Worm (Caenorhabditis elegans) whole organism, L3 larva: ENCODE results near the gene ZK1128.7.

Experiments used
- R02D3.7 ChIP-seq: fragments of 150-350 bp; optimal IDR thresholded peaks from 2 replicates; lab custom pipeline; 2014; ENCODE audit warnings: missing biosample characterization, missing genetic modification characterization
- aly-2 ChIP-seq: fragments of 150-350 bp; optimal IDR thresholded peaks from 2 replicates; lab custom pipeline; 2014; ENCODE audit warnings: missing biosample characterization, missing genetic modification characterization
- ama-1 ChIP-seq: fragments of 150-350 bp; optimal IDR thresholded peaks from 2 replicates; lab custom pipeline; 2018
- ceh-16 ChIP-seq: sonication (generic microtip); optimal IDR thresholded peaks from 2 replicates; lab custom pipeline; 2017; ENCODE audit warnings: missing biosample characterization, missing genetic modification characterization
- ceh-28 ChIP-seq: fragments of 150-350 bp; optimal IDR thresholded peaks from 2 replicates; lab custom pipeline; 2014; ENCODE audit warnings: missing biosample characterization, missing genetic modification reagents, missing genetic modification characterization
- ceh-82 ChIP-seq: fragments of 150-350 bp; optimal IDR thresholded peaks from 2 replicates; lab custom pipeline; 2014; ENCODE audit warnings: missing biosample characterization, missing genetic modification characterization
- ceh-9 ChIP-seq: sonication (generic microtip); optimal IDR thresholded peaks from 2 replicates; lab custom pipeline; 2018; ENCODE audit warnings: missing biosample characterization, missing genetic modification characterization
- daf-12 ChIP-seq: fragments of 150-350 bp; optimal IDR thresholded peaks from 2 replicates; lab custom pipeline; 2014; ENCODE audit warnings: missing biosample characterization, missing genetic modification reagents, missing genetic modification characterization
- egl-27 ChIP-seq: sonication (generic microtip); optimal IDR thresholded peaks from 4 replicates; lab custom pipeline; 2017; ENCODE audit warnings: missing biosample characterization, missing genetic modification reagents, missing genetic modification characterization
- egl-5 ChIP-seq: fragments of 150-350 bp; optimal IDR thresholded peaks from 2 replicates; lab custom pipeline; 2017; ENCODE audit warnings: missing biosample characterization, missing genetic modification reagents, missing genetic modification characterization, inconsistent platforms
- elt-2 ChIP-seq: sonication (generic microtip); optimal IDR thresholded peaks from 2 replicates; lab custom pipeline; 2016; ENCODE audit warnings: missing genetic modification reagents, mild to moderate bottlenecking, missing genetic modification characterization, missing compliant biosample characterization
- elt-3 ChIP-seq, 3 experiments: fragments of 150-350 bp in 1 of 3; sonication (generic microtip) in 2 of 3; optimal IDR thresholded peaks; 2 replicates in 2 of 3; 4 replicates in 1 of 3; lab custom pipeline; 2014 to 2017; ENCODE audit warnings: missing biosample characterization in 3 of 3, missing genetic modification characterization in 3 of 3
- eor-1 ChIP-seq, 2 experiments: fragments of 150-350 bp; optimal IDR thresholded peaks; 2 replicates each; lab custom pipeline; 2014 to 2018; ENCODE audit warnings: missing biosample characterization in 2 of 2, missing genetic modification characterization in 2 of 2
- fkh-10 ChIP-seq: sonication (generic microtip); optimal IDR thresholded peaks from 2 replicates; lab custom pipeline; 2017; ENCODE audit warnings: missing biosample characterization, missing genetic modification reagents, missing genetic modification characterization
- fkh-2 ChIP-seq: fragments of 150-350 bp; optimal IDR thresholded peaks from 2 replicates; lab custom pipeline; 2014; ENCODE audit warnings: missing biosample characterization, missing genetic modification reagents, missing genetic modification characterization
- fos-1 ChIP-seq: fragments of 150-350 bp; optimal IDR thresholded peaks from 2 replicates; lab custom pipeline; 2014; ENCODE audit warnings: missing biosample characterization, missing genetic modification characterization
- hmg-11 ChIP-seq: sonication (generic microtip); optimal IDR thresholded peaks from 2 replicates; lab custom pipeline; 2016; ENCODE audit warnings: missing genetic modification characterization, missing compliant biosample characterization
- jun-1 ChIP-seq: fragments of 150-350 bp; optimal IDR thresholded peaks from 2 replicates; lab custom pipeline; 2014; ENCODE audit warnings: missing biosample characterization, missing genetic modification reagents, missing genetic modification characterization
- lin-15B ChIP-seq: fragments of 150-350 bp; optimal IDR thresholded peaks from 2 replicates; lab custom pipeline; 2014; ENCODE audit warnings: missing biosample characterization, missing genetic modification characterization
- lin-39 ChIP-seq: fragments of 150-350 bp; optimal IDR thresholded peaks from 2 replicates; lab custom pipeline; 2018; ENCODE audit warnings: missing biosample characterization, missing genetic modification reagents, missing genetic modification characterization
- lsy-12 ChIP-seq: sonication (generic microtip); optimal IDR thresholded peaks from 2 replicates; lab custom pipeline; 2016; ENCODE audit warnings: mild to moderate bottlenecking, missing genetic modification characterization, missing compliant biosample characterization
- mdl-1 ChIP-seq: fragments of 150-350 bp; optimal IDR thresholded peaks from 2 replicates; lab custom pipeline; 2014; ENCODE audit warnings: missing biosample characterization, missing genetic modification characterization
- mml-1 ChIP-seq: fragments of 150-350 bp; sonication (generic microtip); optimal IDR thresholded peaks from 3 replicates; lab custom pipeline; 2014; ENCODE audit warnings: missing biosample characterization, missing genetic modification characterization
- nfya-1 ChIP-seq: sonication (generic microtip); optimal IDR thresholded peaks from 2 replicates; lab custom pipeline; 2017; ENCODE audit warnings: missing genetic modification characterization, mild to moderate bottlenecking, missing compliant biosample characterization, antibody characterized with exemption, moderate library complexity; ENCODE audit not compliant: insufficient read depth
- nhr-23 ChIP-seq: fragments of 150-350 bp; optimal IDR thresholded peaks from 2 replicates; lab custom pipeline; 2014; ENCODE audit warnings: missing biosample characterization, missing genetic modification reagents, missing genetic modification characterization
- nhr-25 ChIP-seq: sonication (generic microtip); optimal IDR thresholded peaks from 2 replicates; lab custom pipeline; 2017; ENCODE audit warnings: missing biosample characterization, missing genetic modification characterization
- nhr-43 ChIP-seq: sonication (generic microtip); optimal IDR thresholded peaks from 2 replicates; lab custom pipeline; 2016; ENCODE audit warnings: mild to moderate bottlenecking, missing genetic modification characterization, missing compliant biosample characterization; ENCODE audit not compliant: poor library complexity, severe bottlenecking
- nhr-67 ChIP-seq: fragments of 150-350 bp; optimal IDR thresholded peaks from 2 replicates; lab custom pipeline; 2014; ENCODE audit warnings: missing biosample characterization, missing genetic modification characterization
- nhr-77 ChIP-seq: fragments of 150-350 bp; optimal IDR thresholded peaks from 2 replicates; lab custom pipeline; 2014; ENCODE audit warnings: missing biosample characterization, missing genetic modification characterization
- pha-4 ChIP-seq: fragments of 150-350 bp; optimal IDR thresholded peaks from 2 replicates; lab custom pipeline; 2014; ENCODE audit warnings: missing biosample characterization, missing genetic modification reagents, missing genetic modification characterization
- pqm-1 ChIP-seq: fragments of 150-350 bp; optimal IDR thresholded peaks from 2 replicates; lab custom pipeline; 2017; ENCODE audit warnings: missing biosample characterization, missing genetic modification characterization, inconsistent platforms
- sea-2 ChIP-seq: fragments of 150-350 bp; sonication (generic microtip); optimal IDR thresholded peaks from 4 replicates; lab custom pipeline; 2014; ENCODE audit warnings: missing biosample characterization, missing genetic modification reagents, missing genetic modification characterization
- skn-1 ChIP-seq: fragments of 150-350 bp; optimal IDR thresholded peaks from 2 replicates; lab custom pipeline; 2014; ENCODE audit warnings: missing biosample characterization, missing genetic modification characterization
- unc-39 ChIP-seq: sonication (generic microtip); optimal IDR thresholded peaks from 4 replicates; lab custom pipeline; 2017; ENCODE audit warnings: missing biosample characterization, missing genetic modification characterization
- unc-62 ChIP-seq: fragments of 150-350 bp; sonication (generic microtip); optimal IDR thresholded peaks from 4 replicates; lab custom pipeline; 2014; ENCODE audit warnings: missing biosample characterization, missing genetic modification reagents, missing genetic modification characterization
- zag-1 ChIP-seq: fragments of 150-350 bp; optimal IDR thresholded peaks from 2 replicates; lab custom pipeline; 2014; ENCODE audit warnings: missing biosample characterization, missing genetic modification characterization
- ztf-11 ChIP-seq: fragments of 150-350 bp; optimal IDR thresholded peaks from 2 replicates; lab custom pipeline; 2014; ENCODE audit warnings: missing biosample characterization, missing genetic modification characterization
- ztf-4 ChIP-seq: fragments of 150-350 bp; optimal IDR thresholded peaks from 2 replicates; lab custom pipeline; 2014; ENCODE audit warnings: missing biosample characterization, missing genetic modification characterization

ZK1128.7 gene

ce11 chrIII:10136778-10137177, at the start of gene ZK1128.7:
TSS of gene ZK1128.7 (plus strand) at chrIII:10137006.
- TF ChIP-seq lin-39 (tag; lab: Kevin White, UChicago) (no peak), fos-1 (tag; lab: Kevin White, UChicago) (no peak), ceh-28 (no peak), ztf-11 (tag; lab: Kevin White, UChicago) (no peak), fkh-2 (no peak), zag-1 (no peak), nhr-23 (tag; lab: Kevin White, UChicago) (peak; percentile 22), pha-4 (tag; lab: Kevin White, UChicago) (peak; percentile 51), nhr-25 (tag; lab: Kevin White, UChicago) (no peak), eor-1 (tag; optimal IDR thresholded peaks at IDR 0.05; lab: Kevin White, UChicago) (no peak), skn-1 (tag; lab: Kevin White, UChicago) (no peak), lin-15B (tag; lab: Kevin White, UChicago) (no peak)

DNA sequence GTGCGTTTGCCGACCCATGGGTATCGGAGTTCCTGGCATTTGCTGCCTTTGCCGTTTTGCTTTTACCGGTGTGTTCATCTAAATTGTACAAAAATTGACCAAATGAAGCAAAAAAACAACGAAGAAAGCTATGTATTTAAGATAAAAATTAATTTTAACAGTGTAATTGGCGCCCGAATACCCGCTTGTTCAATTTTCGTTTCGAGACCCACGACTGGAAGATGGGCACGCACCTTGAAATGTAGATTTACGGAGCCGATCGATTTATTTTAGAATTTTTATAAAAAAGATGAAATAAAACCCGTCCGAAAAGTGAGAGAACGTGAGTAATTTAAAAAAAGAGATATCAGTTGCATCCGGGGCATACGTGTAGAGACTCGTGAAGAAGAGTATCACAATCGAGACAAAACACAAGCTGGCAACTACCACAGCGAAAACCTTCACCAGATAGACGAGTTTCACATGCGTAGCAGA, 48.3 kb upstream of the ZK1128.7 start, which contains the start of gene hal-2:
Gene hal-2, minus strand, starts transcription at position 424 of the 474 bp plus-strand sequence.
- TF ChIP-seq ztf-4 = no peak
- no peak for TF ChIP-seq nhr-25 (tag; lab: Kevin White, UChicago)
- TF ChIP-seq lsy-12 = no peak
- no peak for TF ChIP-seq lin-39 (tag; lab: Kevin White, UChicago)
- no peak for TF ChIP-seq ama-1 (lab: Kevin White, UChicago)
- TF ChIP-seq nfya-1 (tag; lab: Kevin White, UChicago) = no peak
- TF ChIP-seq unc-39 (tag; lab: Kevin White, UChicago) = no peak
- TF ChIP-seq ceh-9 (tag; lab: Kevin White, UChicago) = no peak
- no peak for TF ChIP-seq nhr-77 (tag; lab: Kevin White, UChicago)
- TF ChIP-seq unc-62 (GFP tag; lab: Kevin White, UChicago) = no peak
- no peak for TF ChIP-seq daf-12 (tag; lab: Kevin White, UChicago)
- no peak for TF ChIP-seq R02D3.7 (tag; lab: Kevin White, UChicago)
- TF ChIP-seq fkh-10 = no peak
- TF ChIP-seq skn-1 (tag; lab: Kevin White, UChicago) = no peak
- no peak for TF ChIP-seq hmg-11 (tag; lab: Kevin White, UChicago)
- TF ChIP-seq nhr-43 = no peak
- no peak for TF ChIP-seq zag-1
- no peak for TF ChIP-seq pha-4 (tag; lab: Kevin White, UChicago)
- no peak for TF ChIP-seq ceh-28

DNA sequence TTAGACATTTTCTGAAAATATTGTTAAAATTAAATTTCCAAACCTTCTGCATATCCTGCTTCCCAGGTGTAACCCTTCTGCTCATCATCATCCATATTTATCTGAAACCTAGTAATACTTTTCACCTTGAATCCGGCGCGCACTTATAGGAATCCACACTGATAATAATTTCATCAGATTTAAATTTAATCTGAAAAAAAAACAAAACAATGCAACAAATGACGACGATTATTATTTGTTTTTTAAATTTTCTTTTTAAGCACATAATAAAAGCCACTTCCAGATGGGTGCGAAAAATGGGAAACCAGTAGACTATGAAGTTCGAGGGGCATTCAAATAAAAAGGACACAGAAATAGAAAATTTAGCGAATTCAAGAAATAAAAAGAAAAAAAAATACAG, 46.1 kb upstream of the ZK1128.7 start, which contains the start of gene gtf-2H2C:
Gene gtf-2H2C, minus strand, starts transcription at position 101 of the 400 bp plus-strand sequence.
- TF ChIP-seq nhr-67 (tag; lab: Kevin White, UChicago) (no peak), pqm-1 (no peak), lsy-12 (no peak), egl-5 (tag; lab: Kevin White, UChicago) (no peak)

- TF ChIP-seq nfya-1 (tag; lab: Kevin White, UChicago) (peak; percentile 22), nhr-77 (tag; lab: Kevin White, UChicago) (no peak), nhr-43 (no peak), lsy-12 (peak; percentile 30), sea-2 (GFP tag; lab: Kevin White, UChicago) (no peak), jun-1 (tag; lab: Kevin White, UChicago) (no peak), mml-1 (tag; lab: Kevin White, UChicago) (no peak), mdl-1 (tag; lab: Kevin White, UChicago) (no peak), ceh-9 (tag; lab: Kevin White, UChicago) (no peak), ceh-82 (no peak), egl-27 (no peak), eor-1 (tag; optimal IDR thresholded peaks at IDR 0.05; lab: Kevin White, UChicago) (no peak), pha-4 (tag; lab: Kevin White, UChicago) (peak; percentile 43), ceh-16 (no peak), elt-2 (tag; lab: Kevin White, UChicago) (no peak), aly-2 (no peak), fkh-2 (no peak), R02D3.7 (tag; lab: Kevin White, UChicago) (no peak), lin-15B (tag; lab: Kevin White, UChicago) (peak; percentile 12), zag-1 (no peak), ceh-28 (no peak), elt-3 (tag; optimal IDR thresholded peaks at IDR 0.05; lab: Kevin White, UChicago) (no peak), fkh-10 (no peak)
Measured at ce11 chrIII:10093093-10093492, 43.7 kb upstream of the ZK1128.7 start.
